Worm (Caenorhabditis elegans) whole organism, midembryonic: ENCODE measurements around the gene add-1.

ENCODE experiments used
- T22C8.4 ChIP-seq: fragments of 200-800 bp; sonication (Bioruptor generic); IDR thresholded peaks from 2 replicates; pipeline ENCODE4 v1.3.6; 2022; ENCODE audit warnings: missing genetic modification characterization, missing compliant biosample characterization
- flt-1 ChIP-seq: fragments of 200-800 bp; sonication (Bioruptor generic); IDR thresholded peaks from 2 replicates; pipeline ENCODE4 v1.3.6; 2022; ENCODE audit warnings: missing genetic modification characterization, missing compliant biosample characterization
- ref-1 ChIP-seq: fragments of 200-800 bp; sonication (Bioruptor generic); conservative IDR thresholded peaks from 2 replicates; pipeline ENCODE4 v1.3.6; 2022; ENCODE audit warnings: missing genetic modification reagents, missing genetic modification characterization, missing compliant biosample characterization
- tab-1 ChIP-seq: fragments of 200-800 bp; sonication (Bioruptor generic); IDR thresholded peaks from 2 replicates; pipeline ENCODE4 v1.3.6; 2022; ENCODE audit warnings: missing genetic modification characterization, missing compliant biosample characterization
- ztf-23 ChIP-seq: fragments of 200-800 bp; sonication (Bioruptor generic); IDR thresholded peaks from 2 replicates; pipeline ENCODE4 v1.3.6; 2022; ENCODE audit warnings: missing genetic modification reagents, missing genetic modification characterization, missing compliant biosample characterization
- ztf-29 ChIP-seq: fragments of 200-800 bp; sonication (Bioruptor generic); IDR thresholded peaks from 2 replicates; pipeline ENCODE4 v1.3.6; 2022; ENCODE audit warnings: missing genetic modification reagents, missing genetic modification characterization, missing compliant biosample characterization

DNA sequence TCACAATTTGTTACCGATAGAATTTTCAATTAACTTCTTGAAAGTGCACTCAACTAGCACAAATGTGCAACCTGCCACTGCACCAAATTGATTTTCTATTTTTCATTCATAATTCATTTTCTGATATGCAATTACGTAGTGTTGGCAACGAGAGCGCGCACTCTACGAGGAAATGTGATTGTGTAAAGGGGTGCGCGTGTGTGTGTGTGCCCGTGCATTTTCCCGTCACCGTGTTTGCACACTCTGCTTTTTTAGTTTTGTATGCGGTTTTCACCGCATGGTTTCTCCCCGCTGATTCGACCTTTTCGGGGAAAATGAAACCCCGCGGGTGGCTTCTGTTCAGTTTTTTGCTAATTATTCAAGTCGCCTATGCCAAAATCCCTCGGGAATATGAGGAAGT lies 30.3 kb upstream of the add-1 start, which contains the start of gene T07F12.2:
- no peak for TF ChIP-seq flt-1 (GFP tag; lab: Robert Waterston, UW)
- TF ChIP-seq T22C8.4: no peak
- TF ChIP-seq tab-1: peak; percentile 70
- TF ChIP-seq ztf-23 (GFP tag; lab: Robert Waterston, UW): peak; percentile 23; the same call in 1 of the 2 replicates
- no peak for TF ChIP-seq ref-1 (GFP tag; lab: Robert Waterston, UW)
- no peak for TF ChIP-seq ztf-29
